Fruit fly (Drosophila melanogaster): ENCODE measurements around the gene RYa-R.

DNA sequence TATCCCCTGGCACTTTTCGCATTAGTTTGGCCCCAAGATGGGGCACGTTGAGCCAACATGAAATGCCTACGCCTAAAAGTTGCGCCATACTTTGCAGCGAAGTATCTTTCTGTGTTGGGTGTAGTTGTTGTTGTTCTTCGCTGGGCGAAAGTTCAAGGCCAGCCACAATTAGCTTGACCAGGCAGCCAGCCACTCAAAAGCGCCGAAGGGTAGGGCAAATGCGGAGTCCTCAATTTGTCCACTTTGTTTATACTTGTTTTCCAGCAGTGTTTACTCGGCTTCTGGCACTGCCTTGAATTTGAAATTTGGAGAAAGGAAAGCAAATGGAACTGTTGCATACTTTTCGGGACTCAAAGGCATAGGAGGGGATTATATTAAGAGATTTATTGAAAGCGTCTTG is 39.6 kb upstream of the RYa-R start:
- TF ChIP-seq pdm3 (GFP tag; optimal IDR thresholded peaks at IDR 0.05) (no peak), CG4318 (GFP tag; optimal IDR thresholded peaks at IDR 0.05) (no peak), CG6854 (GFP tag; optimal IDR thresholded peaks at IDR 0.05) (no peak)
